Worm (Caenorhabditis elegans) whole organism, L4 larva: ENCODE results near the gene ZC317.7.
"Not testable (repeated sequence)": the region's sequence is repeated elsewhere in the genome, so short reads cannot be mapped to it uniquely, and the experiment has no call there.

Experiments used
- ama-1 ChIP-seq: fragments of 150-350 bp; optimal IDR thresholded peaks from 2 replicates; lab custom pipeline; 2014; ENCODE audit warnings: inconsistent platforms, mixed read lengths
- nhr-6 ChIP-seq: fragments of 150-350 bp; optimal IDR thresholded peaks from 2 replicates; lab custom pipeline; 2014; ENCODE audit warnings: missing biosample characterization, missing genetic modification characterization
- sdz-12 ChIP-seq: fragments of 200-800 bp; sonication (Bioruptor generic); optimal IDR thresholded peaks from 2 replicates; lab custom pipeline; 2018; ENCODE audit warnings: mild to moderate bottlenecking, missing genetic modification characterization, missing compliant biosample characterization
- zag-1 ChIP-seq: fragments of 150-350 bp; optimal IDR thresholded peaks from 2 replicates; lab custom pipeline; 2014; ENCODE audit warnings: missing biosample characterization, missing genetic modification characterization

ce11 chrV:5470930-5471329, at the start of gene ZC317.7:
- TF ChIP-seq zag-1, ama-1, sdz-12, nhr-6: not testable (repeated sequence)
